Worm (Caenorhabditis elegans): ENCODE data around the gene gly-9.

gly-9 gene

ce11 chrIII:11317164-11317620 is 26.8 kb upstream of the gly-9 start, which contains the start of gene mcm-10 (continued):
- TF ChIP-seq B0336.3 (GFP tag; IDR thresholded peaks at IDR 0.05) = peak; percentile 87
- no peak for TF ChIP-seq snpc-4 (GFP tag; optimal IDR thresholded peaks at IDR 0.05)
- TF ChIP-seq snpc-4 (tag; optimal IDR thresholded peaks at IDR 0.05) = peak in 2 of 4 experiments; percentile 14 to 46

ce11 chrIII:11311466-11311865 is 21.1 kb upstream of the gly-9 start, which contains the start of gene rab-35:
Gene rab-35, minus strand, starts transcription at chrIII:11311566.
- no peak for TF ChIP-seq attf-5 (GFP tag; optimal IDR thresholded peaks at IDR 0.05)
- TF ChIP-seq K12H6.12 (tag; optimal IDR thresholded peaks at IDR 0.05) = no peak
- no peak for TF ChIP-seq let-607 (tag; optimal IDR thresholded peaks at IDR 0.05)
- TF ChIP-seq hmg-20 (GFP tag; IDR thresholded peaks at IDR 0.05) = no peak
- TF ChIP-seq efl-1 (GFP tag; optimal IDR thresholded peaks at IDR 0.05) = no peak
- no peak for TF ChIP-seq madf-10 (tag; optimal IDR thresholded peaks at IDR 0.05)
- no peak for TF ChIP-seq rcor-1 (GFP tag; IDR thresholded peaks at IDR 0.05)
- no peak for TF ChIP-seq mxl-1 (tag; optimal IDR thresholded peaks at IDR 0.05)
- no peak for TF ChIP-seq C17E4.6 (GFP tag; IDR thresholded peaks at IDR 0.05)
- TF ChIP-seq T26A5.8 (tag; optimal IDR thresholded peaks at IDR 0.05) = no peak
- no peak for TF ChIP-seq lin-35 (GFP tag; optimal IDR thresholded peaks at IDR 0.05)
- TF ChIP-seq Y53G8AR.9 (GFP tag; conservative IDR thresholded peaks at IDR 0.05) = no peak
- TF ChIP-seq T07F8.4 (tag; optimal IDR thresholded peaks at IDR 0.05) = no peak
- no peak for TF ChIP-seq aptf-2 (GFP tag; conservative IDR thresholded peaks at IDR 0.05)
- no peak for TF ChIP-seq athp-1 (tag; optimal IDR thresholded peaks at IDR 0.05)
- TF ChIP-seq ceh-27 (GFP tag; optimal IDR thresholded peaks at IDR 0.05) = no peak
- TF ChIP-seq cebp-1 (GFP tag; IDR thresholded peaks at IDR 0.05) = no peak
- TF ChIP-seq cebp-1 (tag; optimal IDR thresholded peaks at IDR 0.05) = no peak
- TF ChIP-seq F23B12.7 (tag; optimal IDR thresholded peaks at IDR 0.05; ENCODE audit: insufficient read depth) = no peak
- no peak for TF ChIP-seq chd-7 (tag; optimal IDR thresholded peaks at IDR 0.05)

- TF ChIP-seq bed-2 (GFP tag; IDR thresholded peaks at IDR 0.05) (no peak), hrde-1 (tag; optimal IDR thresholded peaks at IDR 0.05; ENCODE audit: borderline replicate concordance) (no peak), F55B11.4 (tag; optimal IDR thresholded peaks at IDR 0.05; ENCODE audit: borderline replicate concordance, insufficient read depth) (no peak), sea-2 (GFP tag; IDR thresholded peaks at IDR 0.05) (no peak), atf-7 (tag; optimal IDR thresholded peaks at IDR 0.05) (no peak), pbrm-1 (GFP tag; IDR thresholded peaks at IDR 0.05) (0 out of 2 replicates have a peak, but pooled peaks have one; percentile 22), attf-6 (GFP tag; IDR thresholded peaks at IDR 0.05) (no peak), K11D2.4 (GFP tag; IDR thresholded peaks at IDR 0.05) (no peak), C06A6.2 (GFP tag; conservative IDR thresholded peaks at IDR 0.05) (no peak), die-1 (tag; optimal IDR thresholded peaks at IDR 0.05) (no peak), Y67H2A.10 (GFP tag; conservative IDR thresholded peaks at IDR 0.05) (no peak), ceh-40 (GFP tag; IDR thresholded peaks at IDR 0.05) (no peak), lin-54 (GFP tag; optimal IDR thresholded peaks at IDR 0.05) (peak; percentile 74), lsl-1 (GFP tag; optimal IDR thresholded peaks at IDR 0.05) (peak; percentile 97), nfya-1 (tag; optimal IDR thresholded peaks at IDR 0.05; ENCODE audit: borderline replicate concordance, insufficient read depth) (no peak), ekl-4 (GFP tag; IDR thresholded peaks at IDR 0.05) (no peak), F52B5.7 (tag; optimal IDR thresholded peaks at IDR 0.05) (no peak), Y53G8AR.9 (GFP tag; conservative IDR thresholded peaks at IDR 0.05) (no peak), gei-17 (GFP tag; optimal IDR thresholded peaks at IDR 0.05) (no peak), C17E4.6 (GFP tag; IDR thresholded peaks at IDR 0.05) (peak; percentile 49; the same call in 1 of the 2 replicates), ztf-28 (GFP tag; IDR thresholded peaks at IDR 0.05) (0 out of 2 replicates have a peak, but pooled peaks have one; percentile 31), hmg-1.2 (GFP tag; IDR thresholded peaks at IDR 0.05) (no peak), ceh-27 (GFP tag; optimal IDR thresholded peaks at IDR 0.05) (no peak), lir-1 (GFP tag; conservative IDR thresholded peaks at IDR 0.05) (no peak; the same call in 1 of the 2 replicates), unc-62 (GFP tag; optimal IDR thresholded peaks at IDR 0.05) (no peak), ets-4 (GFP tag; optimal IDR thresholded peaks at IDR 0.05) (no peak), nhr-90 (tag; optimal IDR thresholded peaks at IDR 0.05) (no peak)
Measured at ce11 chrIII:11289876-11290275, 504 bp downstream of the gly-9 start.
